Worm (Caenorhabditis elegans) whole organism, mixed stage, embryonic: ENCODE results near the gene unc-5.

Source experiments
- blmp-1 ChIP-seq: fragments of 150-350 bp; optimal IDR thresholded peaks from 2 replicates; lab custom pipeline; 2014; ENCODE audit warnings: missing biosample characterization, missing genetic modification characterization
- ces-1 ChIP-seq: fragments of 150-350 bp; optimal IDR thresholded peaks from 2 replicates; lab custom pipeline; 2014; ENCODE audit warnings: missing biosample characterization, missing genetic modification reagents, missing genetic modification characterization
- elt-1 ChIP-seq: sonication (generic microtip); optimal IDR thresholded peaks from 2 replicates; lab custom pipeline; 2017; ENCODE audit warnings: missing genetic modification characterization, mild to moderate bottlenecking, missing compliant biosample characterization, antibody characterized with exemption, moderate library complexity, borderline replicate concordance; ENCODE audit not compliant: insufficient read depth
- lsy-2 ChIP-seq: fragments of 150-350 bp; optimal IDR thresholded peaks from 2 replicates; lab custom pipeline; 2014; ENCODE audit warnings: missing biosample characterization, missing genetic modification characterization
- nhr-76 ChIP-seq: sonication (generic microtip); optimal IDR thresholded peaks from 2 replicates; lab custom pipeline; 2017; ENCODE audit warnings: missing biosample characterization, missing genetic modification characterization
- pha-4 ChIP-seq: fragments of 150-350 bp; optimal IDR thresholded peaks from 2 replicates; lab custom pipeline; 2018; ENCODE audit warnings: missing biosample characterization, missing genetic modification reagents, missing genetic modification characterization
- sem-2 ChIP-seq: fragments of 200-800 bp; sonication (Bioruptor generic); optimal IDR thresholded peaks from 2 replicates; lab custom pipeline; 2018; ENCODE audit warnings: mild to moderate bottlenecking, missing genetic modification characterization, missing compliant biosample characterization
- snpc-4 ChIP-seq: fragments of 150-350 bp; optimal IDR thresholded peaks from 2 replicates; lab custom pipeline; 2014; ENCODE audit warnings: missing biosample characterization, missing genetic modification characterization
- unc-39 ChIP-seq: fragments of 150-350 bp; optimal IDR thresholded peaks from 2 replicates; lab custom pipeline; 2014; ENCODE audit warnings: missing biosample characterization, missing genetic modification characterization
- unc-62 ChIP-seq: fragments of 150-350 bp; optimal IDR thresholded peaks from 2 replicates; lab custom pipeline; 2014; ENCODE audit warnings: missing biosample characterization, missing genetic modification reagents, missing genetic modification characterization

DNA sequence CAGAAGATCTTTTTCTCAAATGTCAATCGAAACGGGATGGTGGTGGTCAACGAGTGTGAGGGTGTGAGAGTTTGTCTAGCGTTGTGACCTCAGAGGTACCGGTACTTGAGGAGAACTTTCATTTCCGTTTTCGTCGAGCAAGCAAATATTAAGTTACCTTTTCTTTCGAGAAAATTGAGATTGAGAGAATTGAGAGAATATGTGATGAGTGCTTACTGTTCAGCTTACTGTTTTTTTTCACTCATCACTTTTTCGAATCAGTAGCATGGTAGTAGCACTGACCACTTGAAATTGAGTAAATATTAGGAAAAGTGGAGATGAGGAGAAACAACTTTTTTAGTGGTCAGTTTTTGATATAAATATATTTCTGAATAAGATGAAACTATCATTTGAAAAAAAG is 45.9 kb upstream of the unc-5 start, which contains the start of gene T12E12.6:
- TF ChIP-seq lsy-2 (no peak), elt-1 (tag; lab: Kevin White, UChicago) (no peak), pha-4 (no peak), snpc-4 (no peak), unc-62 (GFP tag; lab: Kevin White, UChicago) (no peak), sem-2 (GFP tag; lab: Kevin White, UChicago) (no peak), nhr-76 (tag; lab: Kevin White, UChicago) (no peak), unc-39 (tag; lab: Kevin White, UChicago) (no peak), ces-1 (GFP tag; lab: Kevin White, UChicago) (no peak), blmp-1 (tag; lab: Kevin White, UChicago) (no peak)
